Fruit fly (Drosophila melanogaster): ENCODE data around the gene Zip71B.

The Zip71B gene

DNA sequence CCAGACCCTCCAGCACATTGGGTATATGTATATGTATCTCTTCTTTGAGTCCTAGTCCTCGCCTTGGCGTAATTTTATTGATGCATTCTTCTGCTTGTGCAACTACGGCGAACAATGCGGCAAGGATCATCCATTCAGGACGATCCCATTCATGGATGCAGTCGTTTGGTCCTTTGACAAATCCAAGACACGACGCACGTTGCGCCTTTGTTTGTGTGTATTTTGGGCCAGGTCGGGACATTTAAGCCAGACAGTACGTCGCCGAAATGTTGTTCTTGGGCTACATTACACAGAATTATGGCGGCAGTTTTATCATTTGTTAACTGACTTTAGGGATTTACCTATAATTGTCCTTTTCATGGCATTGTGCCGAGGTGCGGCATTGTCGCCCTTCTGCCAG is 53.0 kb downstream of the Zip71B start:
- TF ChIP-seq D (optimal IDR thresholded peaks at IDR 0.05), result peak; percentile 98
- no peak for TF ChIP-seq D (GFP tag; optimal IDR thresholded peaks at IDR 0.05)
- peak; percentile 73 for TF ChIP-seq CG15479 (GFP tag; optimal IDR thresholded peaks at IDR 0.05)
- no peak for TF ChIP-seq CG4617 (GFP tag; optimal IDR thresholded peaks at IDR 0.05; ENCODE audit: borderline replicate concordance)
- TF ChIP-seq tll (GFP tag; optimal IDR thresholded peaks at IDR 0.05), result peak in 1 of 2 experiments; percentile 92
- TF ChIP-seq hb (GFP tag; IDR thresholded peaks at IDR 0.05; ENCODE audit: partially characterized antibody), result 0 out of 3 replicates have a peak, but pooled peaks have one; percentile 52
- no peak for TF ChIP-seq run (tag; optimal IDR thresholded peaks at IDR 0.05)
- TF ChIP-seq zen (tag; optimal IDR thresholded peaks at IDR 0.05), result peak; percentile 63
